Worm (Caenorhabditis elegans) whole organism, L4/young adult: ENCODE results near the gene Y57G7A.11.
"Not testable (repeated sequence)": the region's sequence is repeated elsewhere in the genome, so short reads cannot be mapped to it uniquely, and the experiment has no call there.

Source experiments
- W03F9.2 ChIP-seq: fragments of 150-350 bp; optimal IDR thresholded peaks from 2 replicates; lab custom pipeline; 2014; ENCODE audit warnings: missing biosample characterization, missing genetic modification characterization
- dao-5 ChIP-seq: sonication (generic microtip); optimal IDR thresholded peaks from 2 replicates; lab custom pipeline; 2016; ENCODE audit warnings: missing genotype, missing genetic modification characterization, moderate library complexity, missing compliant biosample characterization
- him-1 ChIP-seq: sonication (generic microtip); optimal IDR thresholded peaks from 2 replicates; lab custom pipeline; 2016; ENCODE audit warnings: missing genotype, missing genetic modification reagents, missing genetic modification characterization, missing compliant biosample characterization

Y57G7A.11 gene

ce11 chrII:1297697-1298093, 21.0 kb upstream of the Y57G7A.11 start:
- no peak for TF ChIP-seq him-1 (tag; lab: Kevin White, UChicago)
- no peak for TF ChIP-seq W03F9.2 (tag; lab: Kevin White, UChicago)

- TF ChIP-seq him-1 (tag; lab: Kevin White, UChicago) (no peak), W03F9.2 (tag; lab: Kevin White, UChicago) (no peak), dao-5 (tag; lab: Kevin White, UChicago) (no peak)
Observed at ce11 chrII:1297044-1297696, 20.5 kb upstream of the Y57G7A.11 start.

- TF ChIP-seq W03F9.2 (tag; lab: Kevin White, UChicago) (no peak), dao-5 (tag; lab: Kevin White, UChicago) (no peak), him-1 (tag; lab: Kevin White, UChicago) (no peak)
Observed at ce11 chrII:1295776-1296175, 19.1 kb upstream of the Y57G7A.11 start, which contains the start of gene Y57G7A.2. Gene Y57G7A.2, plus strand, starts transcription at chrII:1296076.

- TF ChIP-seq dao-5 (tag; lab: Kevin White, UChicago), result no peak
- TF ChIP-seq him-1 (tag; lab: Kevin White, UChicago), result no peak
- TF ChIP-seq W03F9.2 (tag; lab: Kevin White, UChicago), result no peak
Observed at ce11 chrII:1293157-1293556, 16.5 kb upstream of the Y57G7A.11 start, which contains the start of gene srz-64. Gene srz-64, minus strand, starts transcription at chrII:1293257.

ce11 chrII:1285514-1285913, 8.8 kb upstream of the Y57G7A.11 start, which contains the start of the genes Y57G7A.6 and Y57G7A.3:
Gene Y57G7A.6, minus strand, starts transcription at chrII:1285614.
Gene Y57G7A.3, plus strand, starts transcription at chrII:1285782.
- TF ChIP-seq him-1 (tag; lab: Kevin White, UChicago), result no peak
- no peak for TF ChIP-seq dao-5 (tag; lab: Kevin White, UChicago)
- no peak for TF ChIP-seq W03F9.2 (tag; lab: Kevin White, UChicago)

- TF ChIP-seq W03F9.2 (tag; lab: Kevin White, UChicago) (no peak), him-1 (tag; lab: Kevin White, UChicago) (no peak), dao-5 (tag; lab: Kevin White, UChicago) (no peak)
Observed at ce11 chrII:1284985-1285384, 8.3 kb upstream of the Y57G7A.11 start.

ce11 chrII:1278350-1278749, 1.7 kb upstream of the Y57G7A.11 start, which contains the start of gene srz-63:
Gene srz-63, plus strand, starts transcription at chrII:1278650.
- not testable (repeated sequence) for TF ChIP-seq him-1, W03F9.2, dao-5 (tag; lab: Kevin White, UChicago)

ce11 chrII:1275439-1275838, 1.2 kb downstream of the Y57G7A.11 start, which contains the start of gene Y57G7A.5:
Gene Y57G7A.5, minus strand, starts transcription at chrII:1275539.
- TF ChIP-seq him-1 (tag; lab: Kevin White, UChicago), result no peak
- no peak for TF ChIP-seq W03F9.2 (tag; lab: Kevin White, UChicago)
- TF ChIP-seq dao-5 (tag; lab: Kevin White, UChicago), result no peak

- TF ChIP-seq him-1 (tag; lab: Kevin White, UChicago) (no peak), dao-5 (tag; lab: Kevin White, UChicago) (no peak), W03F9.2 (tag; lab: Kevin White, UChicago) (no peak)
Observed at ce11 chrII:1271814-1272213, 4.9 kb downstream of the Y57G7A.11 start, which contains the start of gene srw-66. Gene srw-66, minus strand, starts transcription at chrII:1271914.

- TF ChIP-seq W03F9.2 (tag; lab: Kevin White, UChicago), result no peak
- TF ChIP-seq him-1 (tag; lab: Kevin White, UChicago), result no peak
- no peak for TF ChIP-seq dao-5 (tag; lab: Kevin White, UChicago)
Observed at ce11 chrII:1266790-1267189, 9.9 kb downstream of the Y57G7A.11 start, which contains the start of gene oac-30. Gene oac-30, minus strand, starts transcription at chrII:1266890.

ce11 chrII:1258634-1259033, 18.0 kb downstream of the Y57G7A.11 start, which contains the start of gene clpr-2:
Gene clpr-2, plus strand, starts transcription at chrII:1258934.
- TF ChIP-seq dao-5 (tag; lab: Kevin White, UChicago), result no peak
- no peak for TF ChIP-seq him-1 (tag; lab: Kevin White, UChicago)
- TF ChIP-seq W03F9.2 (tag; lab: Kevin White, UChicago), result no peak

ce11 chrII:1256742-1257141, 19.9 kb downstream of the Y57G7A.11 start:
- TF ChIP-seq dao-5 (tag; lab: Kevin White, UChicago), result no peak
- TF ChIP-seq him-1 (tag; lab: Kevin White, UChicago), result no peak
- no peak for TF ChIP-seq W03F9.2 (tag; lab: Kevin White, UChicago)

ce11 chrII:1255637-1256036, 21.0 kb downstream of the Y57G7A.11 start, which contains the start of gene clec-119:
Gene clec-119, plus strand, starts transcription at chrII:1255937.
- TF ChIP-seq dao-5 (tag; lab: Kevin White, UChicago) (no peak), W03F9.2 (tag; lab: Kevin White, UChicago) (no peak), him-1 (tag; lab: Kevin White, UChicago) (no peak)
